Fruit fly (Drosophila melanogaster): ENCODE data around the gene ckd.

DNA sequence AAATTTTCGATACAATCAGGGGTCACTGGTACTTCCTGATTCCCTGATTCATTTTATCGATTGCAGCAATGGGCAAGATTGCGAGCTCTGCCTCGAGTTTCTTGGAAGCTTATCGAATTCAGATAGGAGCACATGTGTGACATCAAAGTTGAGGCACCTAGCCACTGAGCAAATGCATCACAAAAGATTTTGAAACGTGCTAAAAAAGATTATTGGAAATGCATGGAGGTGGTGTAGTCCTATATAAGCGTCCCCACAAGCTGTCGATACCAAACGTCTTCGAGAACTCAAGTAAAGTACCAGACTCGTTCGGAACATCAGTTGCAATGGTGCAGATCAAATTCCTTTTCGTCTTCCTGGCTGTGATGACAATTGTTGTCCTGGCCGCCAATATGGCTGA, 56.4 kb downstream of the ckd start, which contains the start of gene Drsl2:
- TF ChIP-seq psq (optimal IDR thresholded peaks at IDR 0.05) (no peak), EcR (GFP tag; optimal IDR thresholded peaks at IDR 0.05) (no peak), pan (optimal IDR thresholded peaks at IDR 0.05) (no peak), CG8478 (optimal IDR thresholded peaks at IDR 0.05) (no peak)
